Fruit fly (Drosophila melanogaster) whole organism: ENCODE results near the gene CAH6.

Experiments
- CG8478 ChIP-seq: fragments of >200 bp; optimal IDR thresholded peaks from 2 replicates; lab custom pipeline; 2018; ENCODE audit warnings: inconsistent platforms
- Dll ChIP-seq: fragments of >200 bp; optimal IDR thresholded peaks from 2 replicates; lab custom pipeline; 2017
- EcR ChIP-seq, 2 experiments: fragments of >200 bp; optimal IDR thresholded peaks; 2 replicates each; lab custom pipeline; 2017; ENCODE audit warnings: missing biosample characterization in 2 of 2, missing genetic modification characterization in 2 of 2, missing genetic modification reagents in 2 of 2
- pan ChIP-seq: fragments of >200 bp; optimal IDR thresholded peaks from 2 replicates; lab custom pipeline; 2017
- psq ChIP-seq: fragments of >200 bp; optimal IDR thresholded peaks from 2 replicates; lab custom pipeline; 2017
- usp ChIP-seq: fragments of >200 bp; optimal IDR thresholded peaks from 2 replicates; lab custom pipeline; 2017; ENCODE audit warnings: missing biosample characterization, missing genetic modification characterization, mixed read lengths

dm6 chr3R:31221337-31222047, 35.9 kb upstream of the CAH6 start:
- TF ChIP-seq Dll, result no peak
- TF ChIP-seq CG8478 (lab: Kevin White, UChicago), result no peak
- no peak for TF ChIP-seq EcR (GFP tag; optimal IDR thresholded peaks at IDR 0.05; lab: Kevin White, UChicago)
- no peak for TF ChIP-seq pan (lab: Kevin White, UChicago)
- TF ChIP-seq psq, result no peak
- TF ChIP-seq usp, result no peak
